Fruit fly (Drosophila melanogaster) S2 (cell line): ENCODE data around the gene Prp6.

Experiments used
- CG8478 ChIP-seq: fragments of >200 bp; optimal IDR thresholded peaks from 2 replicates; lab custom pipeline; 2018
- CTCF ChIP-seq, 2 experiments: fragments of >200 bp; optimal IDR thresholded peaks; 2 replicates each; lab custom pipeline; 2018

DNA sequence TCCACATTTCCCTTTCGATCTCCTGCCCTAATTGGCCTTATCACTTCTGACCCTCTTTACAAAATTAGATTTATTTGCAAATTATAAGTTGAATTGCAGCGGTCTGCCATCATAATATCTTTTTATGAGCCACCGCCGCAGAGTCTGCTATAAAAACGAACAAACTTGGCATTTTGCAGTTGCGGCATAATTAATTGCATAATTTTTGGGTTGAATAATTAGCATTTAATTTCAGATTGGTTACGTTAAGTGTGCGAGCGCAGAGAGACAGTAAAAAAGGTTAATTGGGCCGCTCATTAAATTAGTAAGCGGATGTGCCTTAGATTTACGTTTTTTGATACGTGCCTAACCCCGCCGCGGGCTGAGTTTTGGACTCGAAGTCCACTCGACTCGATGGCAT lies 44.0 kb downstream of the Prp6 start:
- no peak for TF ChIP-seq CG8478
- TF ChIP-seq CTCF (optimal IDR thresholded peaks at IDR 0.05; lab: Kevin White, UChicago), result no peak
